Fruit fly (Drosophila melanogaster) whole organism, larva: ENCODE data around the gene Kif19A.

ENCODE experiments used
- noc ChIP-seq: fragments of 200-800 bp; sonication (Bioruptor generic); optimal IDR thresholded peaks from 3 replicates; lab custom pipeline; 2019; ENCODE audit warnings: missing biosample characterization, mild to moderate bottlenecking, missing genetic modification characterization, moderate library complexity

Gene Kif19A

DNA sequence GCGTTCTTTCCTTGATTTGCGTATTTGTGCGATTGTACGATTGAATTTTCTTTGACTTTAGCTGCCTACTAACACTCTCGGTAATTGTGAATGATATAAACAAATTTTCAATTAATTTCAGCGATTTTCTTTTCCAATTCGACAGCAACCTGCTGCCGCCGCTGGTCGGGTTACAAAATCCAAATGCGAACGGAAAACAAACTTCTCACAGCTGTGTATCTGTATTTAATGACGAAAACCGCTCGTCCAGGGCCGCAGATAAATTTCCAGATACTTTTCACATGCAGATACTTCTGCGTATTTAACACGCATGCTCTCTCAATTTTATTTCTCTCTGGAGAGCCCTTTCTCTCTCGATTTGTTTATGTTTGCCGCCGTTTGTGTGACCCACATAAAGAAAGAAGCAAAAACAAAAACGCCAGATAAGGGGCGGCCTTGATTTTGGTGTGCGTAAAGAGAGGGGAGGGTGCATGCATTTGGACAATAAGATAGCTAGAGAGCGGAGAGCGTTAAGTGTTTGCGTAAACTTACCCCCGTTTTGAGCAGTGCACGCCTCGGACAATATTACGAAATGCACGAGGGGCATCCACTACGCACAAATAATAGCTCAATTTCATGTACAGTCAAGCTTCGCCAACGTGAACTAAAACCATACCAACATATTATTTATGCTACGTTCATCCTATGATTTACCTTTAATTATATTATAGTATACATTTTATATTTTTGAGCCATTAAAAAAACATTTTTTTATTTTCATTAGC, 9.9 kb downstream of the Kif19A start, which contains the start of gene CG12402:
CG12402 (minus strand) TSS at position 164 of the 764 bp plus-strand sequence.
- no peak for TF ChIP-seq noc (tag; lab: Kevin White, UChicago)

DNA sequence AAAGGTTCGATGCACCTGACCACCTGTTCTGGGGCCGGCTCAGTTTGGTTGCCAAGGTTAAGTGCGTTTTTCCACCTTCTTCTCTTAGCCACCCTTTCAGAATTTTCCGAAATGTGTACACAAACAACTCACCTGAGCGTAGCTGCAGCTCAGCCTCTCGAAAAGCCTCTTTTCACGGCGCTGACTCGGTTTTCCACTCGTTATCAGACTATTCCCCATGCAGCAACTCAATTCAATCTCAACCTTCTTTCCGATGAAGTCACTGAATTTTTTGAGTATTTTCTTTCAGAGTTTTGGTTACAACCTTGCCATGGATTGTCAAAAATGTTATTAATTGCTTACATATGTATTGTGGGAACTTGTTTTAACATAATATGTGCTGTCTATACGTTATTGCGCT, 10.7 kb downstream of the Kif19A start:
- no peak for TF ChIP-seq noc (tag; lab: Kevin White, UChicago)

DNA sequence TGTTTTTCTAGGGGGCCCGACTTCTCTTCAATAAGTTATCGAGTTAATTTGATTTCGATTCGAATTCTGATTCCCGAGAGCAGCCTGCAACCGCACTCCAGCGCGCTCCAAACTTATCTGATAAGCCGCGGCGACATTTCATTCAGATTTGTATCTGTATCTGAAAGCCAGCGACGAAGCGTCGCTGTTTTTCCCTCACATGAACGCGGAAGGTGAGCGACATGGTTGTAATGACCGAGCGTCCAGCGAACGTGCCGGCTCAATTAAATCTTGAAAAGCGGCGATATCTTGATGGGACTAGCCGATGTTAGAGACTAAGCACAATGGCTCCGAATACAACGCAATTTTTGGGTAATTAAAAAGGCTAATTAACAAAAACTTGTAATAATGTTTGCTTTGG, 15.2 kb downstream of the Kif19A start, which contains the start of gene PK1-R:
PK1-R (minus strand) TSS at position 101 of the 400 bp plus-strand sequence.
- no peak for TF ChIP-seq noc (tag; lab: Kevin White, UChicago)

DNA sequence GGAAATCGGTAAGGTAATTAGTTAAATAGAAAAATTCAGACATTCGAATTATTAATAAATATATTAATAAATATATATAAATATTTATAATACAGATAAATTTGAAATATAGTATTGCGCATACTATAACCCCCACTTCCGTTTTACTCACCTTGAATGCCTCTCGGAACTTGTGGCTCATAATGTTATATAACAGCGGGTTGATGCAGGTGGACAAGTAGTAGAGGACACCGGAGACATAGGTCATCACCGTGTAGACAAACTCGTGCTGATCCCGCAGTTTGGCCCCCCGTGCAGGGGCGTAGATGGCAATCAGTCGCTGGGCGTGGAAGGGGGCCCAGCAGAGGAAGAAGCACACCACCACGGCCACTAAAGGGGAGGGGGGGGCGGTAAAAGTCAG, 17.3 kb downstream of the Kif19A start:
- no peak for TF ChIP-seq noc (tag; lab: Kevin White, UChicago)

DNA sequence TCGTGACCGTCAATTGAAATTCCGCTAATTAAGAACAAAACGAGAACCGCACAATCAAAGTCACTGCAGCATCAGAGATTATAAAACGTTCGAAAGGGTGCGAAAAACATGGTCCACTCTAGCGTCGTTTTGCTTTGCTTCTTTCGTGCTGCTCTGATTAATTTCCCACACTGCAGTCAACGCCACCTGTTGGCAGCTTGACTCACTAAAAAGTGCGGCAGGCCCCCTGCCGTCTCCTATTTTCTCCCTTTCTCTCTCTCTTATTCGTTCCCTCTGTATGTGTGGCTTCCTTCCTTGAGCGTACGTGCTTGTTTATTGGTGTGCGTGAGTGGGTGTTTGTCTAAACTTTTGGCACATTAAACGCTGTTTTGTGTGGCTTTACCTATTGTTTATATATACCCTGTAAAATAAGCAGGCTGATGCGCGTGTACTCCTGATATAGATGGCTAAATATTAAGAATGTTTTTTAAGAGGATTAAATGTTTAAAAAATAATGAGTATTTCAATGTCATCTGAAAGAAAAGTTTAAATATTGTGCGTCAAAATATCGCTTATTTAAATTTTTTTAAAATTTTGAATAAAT, 19.6 kb downstream of the Kif19A start:
- no peak for TF ChIP-seq noc (tag; lab: Kevin White, UChicago)

DNA sequence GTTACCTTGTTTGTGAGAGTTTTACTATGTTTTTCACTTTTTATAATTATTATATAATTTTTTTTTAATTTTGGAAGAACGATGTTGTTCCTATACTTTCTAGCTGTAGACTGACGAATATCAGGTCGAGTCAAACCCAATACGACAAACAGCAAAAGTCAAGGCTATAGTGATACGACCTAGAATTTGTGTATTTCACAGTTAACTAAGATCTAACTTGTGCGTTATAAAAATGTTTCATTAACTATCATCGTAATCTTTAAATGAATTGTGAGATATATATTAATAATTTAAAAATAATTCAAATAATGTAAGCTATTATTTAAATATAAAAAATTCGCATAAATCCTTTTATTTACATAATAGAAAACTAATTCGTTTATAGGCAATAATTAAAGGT, 20.3 kb downstream of the Kif19A start, which contains the start of gene CG9920:
CG9920 (minus strand) TSS at position 101 of the 400 bp plus-strand sequence.
- TF ChIP-seq noc (tag; lab: Kevin White, UChicago): no peak

DNA sequence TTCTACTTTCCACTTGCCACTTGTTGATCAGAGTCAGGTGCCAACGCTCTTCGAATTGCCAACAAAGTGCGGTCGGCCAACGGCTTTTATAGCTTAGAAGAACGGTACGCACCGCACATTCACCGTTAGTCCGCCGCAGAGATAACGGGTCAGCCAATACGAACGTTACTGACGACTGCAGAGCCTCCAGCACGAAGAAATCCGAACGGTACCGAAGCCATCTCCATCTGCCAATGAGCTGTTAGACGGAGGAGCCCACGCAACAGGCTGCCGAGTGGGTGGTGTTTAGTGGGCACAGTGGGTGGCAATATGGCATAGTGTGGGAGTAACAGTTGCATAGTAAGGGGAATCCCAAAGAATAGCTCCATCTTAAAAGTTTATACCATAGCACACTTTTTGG, 21.5 kb downstream of the Kif19A start, which contains the start of gene CCHa1:
CCHa1 (minus strand) TSS at position 44 of the 400 bp plus-strand sequence.
- no peak for TF ChIP-seq noc (tag; lab: Kevin White, UChicago)

DNA sequence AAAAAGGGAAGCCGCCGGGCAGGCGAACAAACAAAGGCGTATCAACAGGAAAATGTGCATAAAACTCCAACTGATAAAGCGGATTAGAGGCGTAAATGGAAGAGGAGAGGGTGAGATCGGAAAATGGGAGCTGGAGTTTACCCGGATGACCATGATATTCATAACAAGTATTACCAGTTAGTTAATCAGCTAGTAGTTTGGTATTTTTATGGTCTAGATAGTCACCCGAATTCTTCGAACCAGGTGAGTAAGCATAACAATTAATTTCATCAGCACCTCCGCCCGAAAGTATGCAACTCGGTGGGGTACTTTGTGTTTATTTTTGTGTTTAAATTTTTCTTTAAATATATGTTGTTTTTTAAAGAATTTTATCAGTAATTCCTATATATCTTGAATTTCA, 22.3 kb downstream of the Kif19A start:
- no peak for TF ChIP-seq noc (tag; lab: Kevin White, UChicago)

DNA sequence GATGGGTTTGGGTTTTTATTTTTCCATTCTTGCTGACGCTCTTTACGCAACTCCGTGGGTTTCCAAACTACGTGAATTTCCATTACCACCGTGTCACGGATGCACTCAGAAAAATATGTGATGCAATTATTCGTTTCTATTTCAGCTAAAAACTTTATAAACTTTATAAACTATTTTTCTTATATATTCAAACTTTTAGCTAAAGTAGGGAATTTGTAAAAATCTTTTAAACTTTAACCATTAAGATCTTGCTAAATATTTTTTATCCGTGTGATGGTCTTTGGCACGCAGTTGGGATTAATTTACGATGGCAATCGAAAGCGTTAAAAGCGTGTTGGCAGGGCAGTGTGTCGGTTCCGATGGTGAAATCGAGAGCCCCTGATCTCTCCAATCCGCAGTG, 22.8 kb downstream of the Kif19A start:
- no peak for TF ChIP-seq noc (tag; lab: Kevin White, UChicago)

DNA sequence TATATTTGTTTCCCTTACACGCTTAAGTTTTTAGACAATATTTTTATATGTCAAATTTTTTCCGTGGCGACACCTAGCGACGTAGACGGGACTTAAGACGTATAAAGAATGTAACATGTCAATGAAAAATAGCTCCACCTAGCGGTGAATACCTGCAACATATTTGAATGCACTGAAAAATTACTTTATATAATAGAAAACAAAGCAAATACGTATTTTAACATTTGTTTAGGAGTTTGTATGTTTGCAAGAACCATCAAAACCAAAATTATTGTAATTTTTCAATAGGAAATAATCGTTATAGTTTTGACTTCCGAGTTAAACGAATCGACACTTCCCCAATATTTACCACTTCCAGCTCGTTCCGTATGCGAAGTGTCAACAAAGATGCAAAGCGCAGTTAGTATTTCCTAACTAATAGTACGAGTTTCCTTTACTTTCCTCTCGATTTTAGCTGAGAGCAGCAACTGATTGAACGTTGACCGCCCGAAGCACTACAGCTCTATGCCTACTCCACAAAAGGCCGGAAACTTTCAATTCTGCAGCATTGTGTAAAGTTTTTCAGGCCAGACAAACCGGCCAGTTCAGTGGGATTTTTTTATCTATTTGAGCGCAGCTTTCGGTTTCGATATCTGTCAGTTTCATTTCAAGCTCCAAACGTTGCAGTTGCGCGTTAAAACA, 29.2 kb downstream of the Kif19A start, which contains the start of gene Npc2b:
Npc2b (plus strand) TSS at position 631 of the 681 bp plus-strand sequence.
- no peak for TF ChIP-seq noc (tag; lab: Kevin White, UChicago)

DNA sequence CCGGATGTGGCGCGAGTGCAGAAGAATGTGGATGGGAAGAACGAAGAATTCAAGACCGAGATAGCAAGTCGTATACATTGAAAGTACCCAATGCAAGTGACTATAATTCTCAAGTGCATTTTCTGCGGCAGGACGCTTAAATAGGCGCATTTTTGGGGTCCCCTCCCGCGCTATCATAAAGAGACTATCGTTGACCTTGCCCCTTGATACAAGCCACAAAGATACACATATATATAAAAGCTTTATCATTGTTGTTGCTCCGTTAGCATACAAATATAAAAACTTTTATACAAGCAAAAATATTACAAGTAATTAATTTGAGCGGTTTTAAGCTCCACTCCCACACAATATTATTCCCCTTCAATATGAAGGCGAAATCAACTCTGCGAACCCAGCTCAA, 30.1 kb downstream of the Kif19A start:
- no peak for TF ChIP-seq noc (tag; lab: Kevin White, UChicago)

- no peak for TF ChIP-seq noc (tag; lab: Kevin White, UChicago)
Measured at dm6 chr3R:14085555-14085954, 32.7 kb downstream of the Kif19A start.

dm6 chr3R:14081526-14081925, 36.7 kb downstream of the Kif19A start:
- TF ChIP-seq noc (tag; lab: Kevin White, UChicago): no peak

DNA sequence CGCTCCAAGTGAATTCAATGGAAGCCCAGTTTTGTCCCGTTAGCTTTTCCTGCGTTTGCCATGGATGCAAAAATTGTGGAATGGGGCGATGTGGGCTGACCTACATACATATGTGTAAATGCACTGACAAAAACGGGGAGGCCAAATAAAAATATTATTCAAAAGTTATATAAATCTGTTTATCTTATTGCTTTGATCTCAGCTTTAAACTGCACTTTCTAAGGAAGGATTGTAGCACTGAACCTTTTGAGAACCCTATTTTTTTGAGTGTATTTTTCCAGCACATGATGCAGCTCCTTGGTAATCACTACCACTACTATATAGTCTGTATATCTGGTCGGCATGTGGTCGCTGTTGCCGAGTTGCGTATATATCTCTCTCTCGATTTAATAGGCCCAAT, 41.2 kb downstream of the Kif19A start:
- no peak for TF ChIP-seq noc (tag; lab: Kevin White, UChicago)

DNA sequence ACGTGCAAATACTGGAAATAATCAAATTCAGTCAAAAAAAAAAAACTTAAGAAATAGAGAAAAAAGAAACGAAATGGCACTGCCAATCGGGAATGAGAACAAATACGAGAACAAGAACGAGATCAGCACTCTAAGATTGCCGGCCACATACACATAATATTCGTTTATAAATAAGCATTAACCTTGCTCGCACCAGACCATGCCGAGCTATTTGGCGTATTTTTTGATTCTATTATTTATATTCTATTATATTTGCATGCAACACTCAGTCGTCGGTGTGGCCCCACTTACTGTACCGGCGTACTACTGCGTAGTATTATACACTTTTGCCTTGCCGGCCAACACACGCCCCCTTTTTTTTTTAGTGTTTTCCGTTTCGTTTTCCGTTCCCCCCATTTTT, 47.6 kb downstream of the Kif19A start:
- no peak for TF ChIP-seq noc (tag; lab: Kevin White, UChicago)

DNA sequence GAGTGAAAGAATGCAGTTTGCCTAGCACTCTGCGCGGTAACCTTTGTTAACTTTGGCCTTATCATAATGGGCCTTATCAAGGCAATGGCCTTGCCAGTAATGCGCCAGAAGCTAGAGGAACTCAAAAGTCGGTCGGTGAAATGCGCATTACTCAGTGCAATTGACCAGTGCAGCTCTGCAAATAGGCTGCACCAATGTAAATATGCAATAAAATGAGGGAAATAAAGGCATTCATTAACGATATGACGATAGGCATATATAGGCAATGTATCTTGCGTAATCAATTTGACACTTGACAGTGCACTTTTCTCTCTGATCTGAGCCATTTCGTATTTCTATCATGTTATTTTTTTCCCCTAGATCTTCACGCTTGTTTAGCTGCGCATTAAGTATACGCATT, 48.2 kb downstream of the Kif19A start:
- no peak for TF ChIP-seq noc (tag; lab: Kevin White, UChicago)
